Fruit fly (Drosophila melanogaster) whole organism, pupa: ENCODE results near the gene CG42748.

ENCODE experiments used
- CG10348 ChIP-seq: fragments of 200-800 bp; sonication (Bioruptor generic); IDR thresholded peaks from 2 replicates; pipeline ENCODE4 v1.3.6; 2022; ENCODE audit warnings: missing biosample characterization, missing genetic modification characterization
- CG12605 ChIP-seq: fragments of 200-800 bp; sonication (Bioruptor generic); IDR thresholded peaks from 2 replicates; pipeline ENCODE4 v1.3.6; 2022; ENCODE audit warnings: missing biosample characterization, missing genetic modification characterization
- CG13204 ChIP-seq: fragments of 200-800 bp; sonication (Bioruptor generic); optimal IDR thresholded peaks from 2 replicates; lab custom pipeline; 2018; ENCODE audit warnings: missing biosample characterization, mild to moderate bottlenecking, missing genetic modification characterization, moderate library complexity
- CG14655 ChIP-seq: fragments of 200-800 bp; sonication (Bioruptor generic); optimal IDR thresholded peaks from 3 replicates; lab custom pipeline; 2017; ENCODE audit warnings: mild to moderate bottlenecking, missing biosample characterization, missing genetic modification reagents, missing genetic modification characterization
- CG15710 ChIP-seq: fragments of 200-800 bp; sonication (Bioruptor generic); optimal IDR thresholded peaks from 2 replicates; lab custom pipeline; 2018; ENCODE audit warnings: missing biosample characterization, mild to moderate bottlenecking, missing genetic modification characterization, moderate library complexity
- CG17806 ChIP-seq: fragments of 200-800 bp; sonication (Bioruptor generic); optimal IDR thresholded peaks from 2 replicates; lab custom pipeline; 2018; ENCODE audit warnings: missing biosample characterization, mild to moderate bottlenecking, missing genetic modification characterization, moderate library complexity
- CG32121 ChIP-seq: fragments of 200-800 bp; sonication (Bioruptor generic); IDR thresholded peaks from 2 replicates; pipeline ENCODE4 v1.3.6; 2022; ENCODE audit warnings: missing biosample characterization, missing genetic modification characterization
- CG34367 ChIP-seq: fragments of 200-800 bp; sonication (Bioruptor generic); optimal IDR thresholded peaks from 2 replicates; lab custom pipeline; 2018; ENCODE audit warnings: missing biosample characterization, mild to moderate bottlenecking, missing genetic modification characterization
- CG4496 ChIP-seq: fragments of 200-800 bp; sonication (Bioruptor generic); IDR thresholded peaks from 3 replicates; pipeline ENCODE4 v1.3.6; 2022; ENCODE audit warnings: missing biosample characterization, missing genetic modification characterization
- CG8159 ChIP-seq: fragments of 200-800 bp; sonication (Bioruptor generic); optimal IDR thresholded peaks from 3 replicates; lab custom pipeline; 2018; ENCODE audit warnings: missing biosample characterization, mild to moderate bottlenecking, missing genetic modification characterization, moderate library complexity
- CG8301 ChIP-seq: fragments of 200-800 bp; sonication (Bioruptor generic); optimal IDR thresholded peaks from 2 replicates; lab custom pipeline; 2018; ENCODE audit warnings: missing biosample characterization, mild to moderate bottlenecking, missing genetic modification characterization
- CG9948 ChIP-seq: fragments of 200-800 bp; sonication (Bioruptor generic); optimal IDR thresholded peaks from 2 replicates; lab custom pipeline; 2018; ENCODE audit warnings: missing biosample characterization, mild to moderate bottlenecking, missing genetic modification characterization, moderate library complexity
- D1 ChIP-seq: fragments of 200-800 bp; sonication (Bioruptor generic); optimal IDR thresholded peaks from 2 replicates; lab custom pipeline; 2018; ENCODE audit warnings: missing biosample characterization, mild to moderate bottlenecking, missing genetic modification characterization, moderate library complexity
- EcR ChIP-seq: fragments of 200-800 bp; sonication (Bioruptor generic); optimal IDR thresholded peaks from 3 replicates; lab custom pipeline; 2019; ENCODE audit warnings: missing biosample characterization, missing genetic modification characterization, mild to moderate bottlenecking, moderate library complexity, missing genetic modification reagents
- Ets98B ChIP-seq: fragments of 200-800 bp; sonication (Bioruptor generic); IDR thresholded peaks from 2 replicates; pipeline ENCODE4 v1.3.6; 2022; ENCODE audit warnings: missing biosample characterization, missing genetic modification characterization
- Pif1A ChIP-seq: fragments of 200-800 bp; sonication (Bioruptor generic); optimal IDR thresholded peaks from 3 replicates; lab custom pipeline; 2016; ENCODE audit warnings: missing biosample characterization, missing genetic modification characterization
- Pif1B ChIP-seq: fragments of 200-800 bp; sonication (Bioruptor generic); optimal IDR thresholded peaks from 3 replicates; lab custom pipeline; 2016; ENCODE audit warnings: missing biosample characterization, missing genetic modification characterization
- Snoo ChIP-seq: fragments of 200-800 bp; sonication (Bioruptor generic); optimal IDR thresholded peaks from 3 replicates; lab custom pipeline; 2017; ENCODE audit warnings: missing biosample characterization, mild to moderate bottlenecking, missing genetic modification characterization, inconsistent platforms
- fd96Ca ChIP-seq: fragments of 200-800 bp; sonication (Bioruptor generic); IDR thresholded peaks from 3 replicates; pipeline ENCODE4 v1.3.6; 2022; ENCODE audit warnings: missing biosample characterization, missing genetic modification characterization
- gl ChIP-seq: fragments of 200-800 bp; sonication (Bioruptor generic); optimal IDR thresholded peaks from 2 replicates; lab custom pipeline; 2018; ENCODE audit warnings: missing biosample characterization, mild to moderate bottlenecking, missing genetic modification characterization
- rn ChIP-seq: fragments of 200-800 bp; sonication (Bioruptor generic); IDR thresholded peaks from 2 replicates; pipeline ENCODE4 v1.3.6; 2022; ENCODE audit warnings: missing biosample characterization, missing genetic modification characterization

Gene CG42748

dm6 chr2L:22134091-22134730 lies 3.2 kb downstream of the CG42748 start:
- peak; percentile 57 for TF ChIP-seq EcR
- no peak for TF ChIP-seq CG14655 (GFP tag; lab: Kevin White, UChicago)
- no peak for TF ChIP-seq CG10348 (GFP tag; lab: Robert Waterston, UW)
- TF ChIP-seq CG13204 (GFP tag; lab: Kevin White, UChicago), result no peak
- no peak for TF ChIP-seq Snoo (tag; lab: Kevin White, UChicago)
- no peak for TF ChIP-seq CG4496 (GFP tag; lab: Robert Waterston, UW)
- no peak for TF ChIP-seq fd96Ca (GFP tag; lab: Robert Waterston, UW)
- no peak for TF ChIP-seq Pif1A (GFP tag; lab: Kevin White, UChicago)
- TF ChIP-seq CG32121 (GFP tag; lab: Robert Waterston, UW), result no peak
- TF ChIP-seq Ets98B (GFP tag; lab: Robert Waterston, UW), result no peak; the same call in 1 of the 2 replicates
- no peak for TF ChIP-seq CG8159
- peak; percentile 12 for TF ChIP-seq Pif1B (GFP tag; lab: Kevin White, UChicago)
- TF ChIP-seq CG34367 (tag; lab: Kevin White, UChicago), result no peak

DNA sequence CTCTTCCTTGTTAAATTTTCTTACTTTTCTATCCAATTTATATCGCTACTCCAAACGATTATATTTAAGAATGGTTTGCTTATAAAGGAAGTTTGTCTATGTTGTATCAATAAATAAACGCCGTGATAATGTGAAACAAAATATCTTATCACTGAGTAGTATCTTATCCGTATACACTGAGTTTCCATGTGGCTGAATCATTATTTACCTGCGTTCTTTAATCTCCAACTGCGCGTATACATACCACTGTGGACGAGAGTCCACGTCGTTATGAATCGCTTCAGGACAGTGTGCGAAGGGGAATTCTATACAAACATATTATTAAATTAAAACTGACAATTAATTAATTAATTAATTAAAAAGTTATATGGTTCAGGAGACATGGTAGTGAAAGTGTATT lies 8.3 kb downstream of the CG42748 start:
- TF ChIP-seq CG34367 (tag; lab: Kevin White, UChicago) (no peak), CG17806 (no peak), D1 (tag; lab: Kevin White, UChicago) (peak; percentile 15), Pif1B (GFP tag; lab: Kevin White, UChicago) (no peak)

DNA sequence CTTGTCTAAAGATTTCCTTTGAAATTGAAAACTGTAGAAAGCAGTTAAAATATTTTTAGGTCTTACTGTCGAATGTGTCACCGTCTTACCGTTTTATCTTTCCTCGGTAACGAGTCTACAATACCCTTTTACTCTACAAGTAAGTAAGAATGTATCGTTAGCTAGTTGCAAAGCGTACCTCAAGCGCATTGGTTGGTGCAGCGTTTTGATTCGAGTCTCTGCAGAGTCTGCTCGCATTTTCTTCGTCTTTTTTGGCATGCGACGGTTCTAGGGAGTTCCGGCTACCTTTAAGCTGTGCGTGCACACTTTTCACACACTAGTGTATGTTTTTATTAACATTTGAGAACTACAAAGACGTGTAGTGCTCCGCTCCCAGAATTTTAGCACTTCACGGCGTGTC lies 8.9 kb downstream of the CG42748 start:
- no peak for TF ChIP-seq CG8159
- no peak for TF ChIP-seq CG32121 (GFP tag; lab: Robert Waterston, UW)
- no peak for TF ChIP-seq CG14655 (GFP tag; lab: Kevin White, UChicago)
- TF ChIP-seq CG15710 (tag; lab: Kevin White, UChicago), result no peak
- no peak for TF ChIP-seq Pif1A (GFP tag; lab: Kevin White, UChicago)
- no peak for TF ChIP-seq EcR
- TF ChIP-seq CG13204 (GFP tag; lab: Kevin White, UChicago), result no peak
- TF ChIP-seq CG17806, result no peak
- no peak for TF ChIP-seq fd96Ca (GFP tag; lab: Robert Waterston, UW)
- no peak for TF ChIP-seq D1 (tag; lab: Kevin White, UChicago)
- TF ChIP-seq gl, result no peak
- no peak for TF ChIP-seq CG10348 (GFP tag; lab: Robert Waterston, UW)

- no peak for TF ChIP-seq gl
- no peak for TF ChIP-seq D1 (tag; lab: Kevin White, UChicago)
- no peak for TF ChIP-seq CG9948 (tag; lab: Kevin White, UChicago)
- TF ChIP-seq Ets98B (GFP tag; lab: Robert Waterston, UW), result no peak
- TF ChIP-seq fd96Ca (GFP tag; lab: Robert Waterston, UW), result no peak
- TF ChIP-seq CG8159, result no peak
- TF ChIP-seq EcR, result no peak
- no peak for TF ChIP-seq CG12605 (GFP tag; lab: Robert Waterston, UW)
- no peak for TF ChIP-seq CG13204 (GFP tag; lab: Kevin White, UChicago)
- TF ChIP-seq CG4496 (GFP tag; lab: Robert Waterston, UW), result no peak
- TF ChIP-seq CG14655 (GFP tag; lab: Kevin White, UChicago), result no peak
- no peak for TF ChIP-seq CG8301 (tag; lab: Kevin White, UChicago)
- TF ChIP-seq Pif1A (GFP tag; lab: Kevin White, UChicago), result no peak
- TF ChIP-seq Snoo (tag; lab: Kevin White, UChicago), result no peak
Observed at dm6 chr2L:22142696-22143176, 11.7 kb downstream of the CG42748 start.

dm6 chr2L:22144127-22144526 lies 13.1 kb downstream of the CG42748 start:
- TF ChIP-seq Ets98B (GFP tag; lab: Robert Waterston, UW), result peak; percentile 5; the same call in 1 of the 2 replicates
- no peak for TF ChIP-seq fd96Ca (GFP tag; lab: Robert Waterston, UW)
- TF ChIP-seq CG32121 (GFP tag; lab: Robert Waterston, UW), result no peak
- no peak for TF ChIP-seq CG14655 (GFP tag; lab: Kevin White, UChicago)
- TF ChIP-seq CG13204 (GFP tag; lab: Kevin White, UChicago), result no peak
- TF ChIP-seq CG4496 (GFP tag; lab: Robert Waterston, UW), result no peak
- TF ChIP-seq, all 21 proteins: peak for 1

dm6 chr2L:22145269-22145917 lies 14.4 kb downstream of the CG42748 start:
- TF ChIP-seq CG12605 (GFP tag; lab: Robert Waterston, UW), result peak; percentile 26; the same call in 1 of the 2 replicates
- TF ChIP-seq CG14655 (GFP tag; lab: Kevin White, UChicago), result no peak

DNA sequence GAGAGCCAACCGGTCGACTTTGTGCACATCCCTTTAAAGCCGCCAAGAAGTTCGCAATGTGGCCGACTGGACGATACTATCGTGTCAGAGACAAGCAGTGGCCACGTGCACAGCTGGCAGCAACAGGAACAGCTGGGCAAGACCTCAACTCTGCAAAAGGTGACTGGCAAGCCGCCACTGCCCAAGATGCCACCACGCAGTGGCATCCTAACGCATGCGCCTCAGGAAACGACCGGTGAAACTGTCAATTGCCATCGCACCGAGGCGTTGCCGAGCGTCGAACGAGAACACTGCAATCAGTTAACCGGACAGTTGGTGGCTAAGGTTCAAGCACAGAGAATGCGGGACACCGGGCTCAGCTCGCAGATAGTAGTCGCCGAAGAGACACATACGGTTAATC lies 15.2 kb downstream of the CG42748 start:
- no peak for TF ChIP-seq CG12605 (GFP tag; lab: Robert Waterston, UW)
- TF ChIP-seq CG13204 (GFP tag; lab: Kevin White, UChicago), result no peak
- no peak for TF ChIP-seq D1 (tag; lab: Kevin White, UChicago)
- TF ChIP-seq gl, result no peak
- no peak for TF ChIP-seq Ets98B (GFP tag; lab: Robert Waterston, UW)
- no peak for TF ChIP-seq rn (GFP tag; lab: Robert Waterston, UW)
- TF ChIP-seq CG17806, result no peak
- TF ChIP-seq Pif1A (GFP tag; lab: Kevin White, UChicago), result no peak
- no peak for TF ChIP-seq CG4496 (GFP tag; lab: Robert Waterston, UW)
- TF ChIP-seq fd96Ca (GFP tag; lab: Robert Waterston, UW), result no peak
- no peak for TF ChIP-seq CG8301 (tag; lab: Kevin White, UChicago)
